Fruit fly (Drosophila melanogaster): ENCODE data around the gene CG31251.

The CG31251 gene

DNA sequence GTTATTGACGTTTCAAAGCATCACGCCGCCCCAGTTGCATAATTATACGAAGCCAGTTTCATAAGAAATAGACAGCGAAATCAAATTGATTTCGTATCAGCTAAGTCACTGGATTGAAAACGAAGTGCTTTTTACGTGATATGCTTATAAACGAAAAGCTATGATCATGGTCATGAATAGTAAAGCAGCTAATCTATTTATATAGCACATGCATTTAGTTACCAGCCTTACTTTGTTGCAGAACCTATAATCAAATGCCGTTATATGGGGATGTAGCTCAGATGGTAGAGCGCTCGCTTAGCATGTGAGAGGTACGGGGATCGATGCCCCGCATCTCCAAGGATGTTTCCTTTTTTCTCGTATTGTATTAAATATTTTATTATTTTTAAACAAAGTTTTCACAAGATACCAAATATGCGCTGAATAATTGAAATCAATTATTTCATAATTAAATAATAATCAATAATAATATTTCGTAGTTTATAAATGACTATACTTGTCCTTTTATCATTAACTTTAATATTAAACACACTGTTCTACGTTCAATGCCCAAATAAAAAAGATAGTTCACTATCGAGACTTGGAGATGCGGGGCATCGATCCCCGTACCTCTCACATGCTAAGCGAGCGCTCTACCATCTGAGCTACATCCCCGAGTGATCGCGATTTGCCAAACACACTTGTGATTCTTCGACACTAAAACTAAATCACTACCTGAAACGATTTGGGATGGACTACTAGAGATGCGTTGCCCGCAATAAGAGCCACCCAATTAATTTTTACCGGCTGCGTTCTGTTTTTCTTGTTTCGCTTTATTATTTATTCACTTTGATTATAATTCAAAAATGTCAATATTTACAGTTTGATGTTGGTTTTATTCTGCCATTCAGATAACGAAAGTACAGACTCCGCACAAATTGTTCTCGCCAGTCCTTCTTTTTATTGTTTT lies 38.3 kb downstream of the CG31251 start (continued):
- TF ChIP-seq CG17359 (tag; optimal IDR thresholded peaks at IDR 0.05) (peak; percentile 10), sna (GFP tag; IDR thresholded peaks at IDR 0.05; ENCODE audit: partially characterized antibody) (peak; percentile 62; the same call in 1 of the 2 replicates), bbx (GFP tag; IDR thresholded peaks at IDR 0.05; ENCODE audit: partially characterized antibody) (peak; percentile 69), Sry-β (GFP tag; optimal IDR thresholded peaks at IDR 0.05) (peak; percentile 70), CG8478 (optimal IDR thresholded peaks at IDR 0.05) (no peak), MBD-R2 (GFP tag; IDR thresholded peaks at IDR 0.05) (no peak), kni (GFP tag; optimal IDR thresholded peaks at IDR 0.05) (peak; percentile 6), Rfx (GFP tag; IDR thresholded peaks at IDR 0.05) (peak; percentile 39; the same call in 1 of the 2 replicates), CG8290 (GFP tag; optimal IDR thresholded peaks at IDR 0.05) (no peak), CG8290 (tag; optimal IDR thresholded peaks at IDR 0.05) (peak in 1 of 2 experiments; percentile 20), CG3995 (GFP tag; optimal IDR thresholded peaks at IDR 0.05) (peak; percentile 75), CG14860 (GFP tag; IDR thresholded peaks at IDR 0.05; ENCODE audit: partially characterized antibody) (peak; percentile 54), jumu (GFP tag; optimal IDR thresholded peaks at IDR 0.05) (no peak), row (GFP tag; IDR thresholded peaks at IDR 0.05) (peak; percentile 58; the same call in 2 of the 3 replicates), Bdp1 (GFP tag; optimal IDR thresholded peaks at IDR 0.05) (peak; percentile 98), onecut (GFP tag; IDR thresholded peaks at IDR 0.05) (no peak), ems (GFP tag; optimal IDR thresholded peaks at IDR 0.05) (no peak), Tbp (GFP tag; optimal IDR thresholded peaks at IDR 0.05) (no peak), pros (GFP tag; optimal IDR thresholded peaks at IDR 0.05) (peak; percentile 19), Sox102F (GFP tag; optimal IDR thresholded peaks at IDR 0.05) (no peak), lab (GFP tag; optimal IDR thresholded peaks at IDR 0.05) (peak; percentile 11), ATbp (GFP tag; optimal IDR thresholded peaks at IDR 0.05) (no peak), Ets97D (GFP tag; optimal IDR thresholded peaks at IDR 0.05) (peak; percentile 6), cg (GFP tag; optimal IDR thresholded peaks at IDR 0.05) (no peak), Xrp1 (GFP tag; IDR thresholded peaks at IDR 0.05) (0 out of 2 replicates have a peak, but pooled peaks have one; percentile 21), seq (GFP tag; IDR thresholded peaks at IDR 0.05) (no peak), zfh1 (GFP tag; IDR thresholded peaks at IDR 0.05) (no peak), dysf (GFP tag; IDR thresholded peaks at IDR 0.05) (0 out of 3 replicates have a peak, but pooled peaks have one; percentile 23), CG6272 (GFP tag; IDR thresholded peaks at IDR 0.05) (0 out of 2 replicates have a peak, but pooled peaks have one; percentile 15)

DNA sequence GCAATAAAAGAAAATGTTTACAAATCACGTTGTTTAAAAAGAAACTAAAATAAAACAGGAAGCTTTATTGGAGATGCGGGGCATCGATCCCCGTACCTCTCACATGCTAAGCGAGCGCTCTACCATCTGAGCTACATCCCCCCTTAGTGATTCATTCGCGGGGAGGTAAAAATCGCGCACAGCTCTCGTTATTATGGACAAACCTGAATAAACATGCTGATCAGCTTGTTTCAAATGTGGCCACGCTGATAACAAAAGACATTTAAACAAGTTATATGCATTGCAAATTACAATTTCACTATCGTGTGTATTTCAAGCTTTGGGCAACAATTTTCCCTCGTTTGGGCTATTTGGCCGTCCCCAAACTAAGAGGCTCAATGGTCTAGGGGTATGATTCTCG lies 39.5 kb downstream of the CG31251 start:
- peak; percentile 59 for TF ChIP-seq HLH4C (GFP tag; IDR thresholded peaks at IDR 0.05; ENCODE audit: partially characterized antibody)
- peak; percentile 40 for TF ChIP-seq CG12769 (tag; optimal IDR thresholded peaks at IDR 0.05)
- peak; percentile 36 for TF ChIP-seq abd-A (tag; optimal IDR thresholded peaks at IDR 0.05)
- peak; percentile 42; the same call in 1 of the 2 replicates for TF ChIP-seq amos (GFP tag; IDR thresholded peaks at IDR 0.05; ENCODE audit: partially characterized antibody)
- TF ChIP-seq hkb (optimal IDR thresholded peaks at IDR 0.05), result no peak
- TF ChIP-seq hkb (GFP tag; IDR thresholded peaks at IDR 0.05), result peak; percentile 16; the same call in 1 of the 2 replicates
- peak; percentile 28 for TF ChIP-seq Med (GFP tag)
- peak; percentile 79 for TF ChIP-seq sens (GFP tag)
- no peak for TF ChIP-seq Atf-2 (GFP tag; optimal IDR thresholded peaks at IDR 0.05)
- peak; percentile 41; the same call in 2 of the 3 replicates for TF ChIP-seq knrl (GFP tag; IDR thresholded peaks at IDR 0.05; ENCODE audit: partially characterized antibody)
- TF ChIP-seq chinmo (GFP tag; IDR thresholded peaks at IDR 0.05; ENCODE audit: partially characterized antibody), result peak; percentile 84; the same call in 2 of the 4 replicates
- peak; percentile 64; the same call in 1 of the 2 replicates for TF ChIP-seq tna (GFP tag; IDR thresholded peaks at IDR 0.05; ENCODE audit: partially characterized antibody)
- TF ChIP-seq exex (tag; optimal IDR thresholded peaks at IDR 0.05), result peak; percentile 45
- TF ChIP-seq CG34376 (GFP tag; optimal IDR thresholded peaks at IDR 0.05), result peak; percentile 16
- peak in 1 of 2 experiments; percentile 13 for TF ChIP-seq Eip74EF (GFP tag; optimal IDR thresholded peaks at IDR 0.05)
- TF ChIP-seq Bdp1 (GFP tag; optimal IDR thresholded peaks at IDR 0.05), result peak; percentile 99
- peak; percentile 50; the same call in 1 of the 3 replicates for TF ChIP-seq CG7963 (GFP tag; IDR thresholded peaks at IDR 0.05; ENCODE audit: partially characterized antibody)
- no peak for TF ChIP-seq CG18599 (GFP tag; optimal IDR thresholded peaks at IDR 0.05)
- TF ChIP-seq Bgb (GFP tag; IDR thresholded peaks at IDR 0.05; ENCODE audit: partially characterized antibody), result peak; percentile 61
- TF ChIP-seq vnd (GFP tag; IDR thresholded peaks at IDR 0.05; ENCODE audit: partially characterized antibody), result peak; percentile 58; the same call in 2 of the 3 replicates
